Worm (Caenorhabditis elegans): ENCODE data around the gene kup-1.

DNA sequence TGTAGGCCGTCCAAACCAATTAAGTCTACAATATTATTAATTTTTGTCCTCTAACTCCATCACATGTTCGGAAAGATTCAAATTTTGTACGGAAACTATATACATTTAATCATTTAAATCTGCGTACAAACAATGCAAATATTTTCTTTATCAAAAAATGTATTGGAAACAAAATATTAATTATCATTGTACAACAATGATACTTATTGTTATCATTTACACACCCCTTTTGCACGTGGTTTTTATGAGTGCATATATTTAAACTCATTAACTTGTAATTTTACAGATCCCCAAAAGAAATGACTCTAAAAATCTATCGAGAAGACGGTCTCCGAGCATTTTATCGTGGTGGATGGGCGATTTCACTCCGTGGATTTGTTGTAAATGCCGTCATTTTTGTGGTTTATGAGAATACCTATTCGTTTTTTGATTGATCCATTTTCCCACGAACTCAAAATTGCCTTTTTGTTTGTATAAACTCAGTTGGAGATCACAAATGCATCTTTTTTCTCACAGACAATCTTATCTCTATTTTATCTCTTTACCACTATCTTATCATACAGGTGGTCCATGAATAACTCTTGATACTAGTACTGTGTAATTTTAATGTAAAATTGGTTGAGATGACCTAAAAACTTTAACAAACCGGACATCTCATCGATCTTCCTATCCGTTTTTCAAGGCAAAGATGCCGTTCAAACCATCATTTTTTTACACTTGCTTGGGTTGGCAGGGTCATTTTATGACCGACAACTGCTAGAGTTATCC, 45.4 kb upstream of the kup-1 start:
- TF ChIP-seq pha-4 (tag; optimal IDR thresholded peaks at IDR 0.05) = no peak
- TF ChIP-seq ama-1 (optimal IDR thresholded peaks at IDR 0.05) = no peak
- no peak for TF ChIP-seq ama-1 (GFP tag; optimal IDR thresholded peaks at IDR 0.05)
- TF ChIP-seq F23B12.7 (tag; optimal IDR thresholded peaks at IDR 0.05; ENCODE audit: insufficient read depth) = no peak
- no peak for TF ChIP-seq unc-62 (GFP tag; optimal IDR thresholded peaks at IDR 0.05)
- TF ChIP-seq F49E8.2 (tag; optimal IDR thresholded peaks at IDR 0.05; ENCODE audit: insufficient read depth) = no peak
- no peak for TF ChIP-seq dpff-1 (tag; optimal IDR thresholded peaks at IDR 0.05)

Measured in whole organism, young adult.